Worm (Caenorhabditis elegans) whole organism, L4/young adult: ENCODE results near the gene citk-2.

Source experiments
- W03F9.2 ChIP-seq: fragments of 150-350 bp; optimal IDR thresholded peaks from 2 replicates; lab custom pipeline; 2014; ENCODE audit warnings: missing biosample characterization, missing genetic modification characterization
- dao-5 ChIP-seq: sonication (generic microtip); optimal IDR thresholded peaks from 2 replicates; lab custom pipeline; 2016; ENCODE audit warnings: missing genotype, missing genetic modification characterization, moderate library complexity, missing compliant biosample characterization
- him-1 ChIP-seq: sonication (generic microtip); optimal IDR thresholded peaks from 2 replicates; lab custom pipeline; 2016; ENCODE audit warnings: missing genotype, missing genetic modification reagents, missing genetic modification characterization, missing compliant biosample characterization

ce11 chrII:4968863-4969262 lies 30.5 kb upstream of the citk-2 start, which contains the start of gene shc-2:
- TF ChIP-seq him-1 (tag; lab: Kevin White, UChicago): no peak
- no peak for TF ChIP-seq dao-5 (tag; lab: Kevin White, UChicago)
- no peak for TF ChIP-seq W03F9.2
